Worm (Caenorhabditis elegans) whole organism, L2 larva: ENCODE measurements around the gene spp-22.
A peak's percentile ranks its signal among the peaks of the same experiment; 100 is the strongest.

Experiments used
- C34F6.9 ChIP-seq: fragments of 150-350 bp; optimal IDR thresholded peaks from 2 replicates; lab custom pipeline; 2014; ENCODE audit warnings: missing biosample characterization, missing genetic modification characterization
- F13H6.1 ChIP-seq: sonication (generic microtip); optimal IDR thresholded peaks from 2 replicates; lab custom pipeline; 2016; ENCODE audit warnings: missing genetic modification characterization, missing compliant biosample characterization
- R02D3.7 ChIP-seq: fragments of 150-350 bp; optimal IDR thresholded peaks from 2 replicates; lab custom pipeline; 2014; ENCODE audit warnings: missing biosample characterization, missing genetic modification characterization
- Y55F3AM.14 ChIP-seq: fragments of 200-800 bp; sonication (Bioruptor generic); optimal IDR thresholded peaks from 2 replicates; lab custom pipeline; 2018; ENCODE audit warnings: mild to moderate bottlenecking, missing genetic modification characterization, missing compliant biosample characterization
- alr-1 ChIP-seq: fragments of 150-350 bp; optimal IDR thresholded peaks from 2 replicates; lab custom pipeline; 2014; ENCODE audit warnings: missing biosample characterization, missing genetic modification characterization
- aly-2 ChIP-seq: fragments of 150-350 bp; optimal IDR thresholded peaks from 2 replicates; lab custom pipeline; 2014; ENCODE audit warnings: missing biosample characterization, missing genetic modification characterization
- ama-1 ChIP-seq: fragments of 150-350 bp; optimal IDR thresholded peaks from 2 replicates; lab custom pipeline; 2018; ENCODE audit warnings: inconsistent platforms
- blmp-1 ChIP-seq: sonication (generic microtip); optimal IDR thresholded peaks from 2 replicates; lab custom pipeline; 2017; ENCODE audit warnings: missing genetic modification characterization, mild to moderate bottlenecking, missing compliant biosample characterization, antibody characterized with exemption, moderate library complexity; ENCODE audit not compliant: insufficient read depth
- ceh-16 ChIP-seq: fragments of 150-350 bp; optimal IDR thresholded peaks from 2 replicates; lab custom pipeline; 2014; ENCODE audit warnings: missing biosample characterization, missing genetic modification characterization
- ceh-82 ChIP-seq: fragments of 150-350 bp; optimal IDR thresholded peaks from 2 replicates; lab custom pipeline; 2014; ENCODE audit warnings: missing biosample characterization, missing genetic modification characterization
- crh-2 ChIP-seq: sonication (generic microtip); optimal IDR thresholded peaks from 2 replicates; lab custom pipeline; 2017; ENCODE audit warnings: missing biosample characterization, missing genetic modification characterization
- dmd-4 ChIP-seq: sonication (generic microtip); optimal IDR thresholded peaks from 2 replicates; lab custom pipeline; 2017; ENCODE audit warnings: missing biosample characterization, missing genetic modification characterization
- egl-27 ChIP-seq: sonication (generic microtip); optimal IDR thresholded peaks from 3 replicates; lab custom pipeline; 2017; ENCODE audit warnings: missing biosample characterization, missing genetic modification reagents, missing genetic modification characterization
- elt-1 ChIP-seq: fragments of 150-350 bp; optimal IDR thresholded peaks from 2 replicates; lab custom pipeline; 2014; ENCODE audit warnings: missing biosample characterization, missing genetic modification characterization
- elt-3 ChIP-seq: sonication (generic microtip); optimal IDR thresholded peaks from 2 replicates; lab custom pipeline; 2017; ENCODE audit warnings: missing biosample characterization, missing genetic modification characterization
- fos-1 ChIP-seq: fragments of 150-350 bp; optimal IDR thresholded peaks from 2 replicates; lab custom pipeline; 2014; ENCODE audit warnings: missing biosample characterization, missing genetic modification characterization
- gmeb-1 ChIP-seq: fragments of 150-350 bp; optimal IDR thresholded peaks from 2 replicates; lab custom pipeline; 2014; ENCODE audit warnings: missing biosample characterization, missing genetic modification characterization
- lin-13 ChIP-seq: fragments of 150-350 bp; optimal IDR thresholded peaks from 2 replicates; lab custom pipeline; 2014; ENCODE audit warnings: missing biosample characterization, missing genetic modification reagents, missing genetic modification characterization
- lin-39 ChIP-seq: fragments of 150-350 bp; optimal IDR thresholded peaks from 2 replicates; lab custom pipeline; 2014; ENCODE audit warnings: missing biosample characterization, missing genetic modification reagents, missing genetic modification characterization
- lsy-2 ChIP-seq, 2 experiments: fragments of 150-350 bp in 1 of 2; sonication (generic microtip) in 1 of 2; optimal IDR thresholded peaks; 2 replicates each; lab custom pipeline; 2014 to 2017; ENCODE audit warnings: missing biosample characterization in 2 of 2, missing genetic modification characterization in 2 of 2
- mab-5 ChIP-seq: fragments of 150-350 bp; optimal IDR thresholded peaks from 2 replicates; lab custom pipeline; 2014; ENCODE audit warnings: missing biosample characterization, missing genetic modification characterization
- mbf-1 ChIP-seq: sonication (generic microtip); optimal IDR thresholded peaks from 2 replicates; lab custom pipeline; 2017; ENCODE audit warnings: missing biosample characterization, missing genetic modification characterization
- mdl-1 ChIP-seq, 2 experiments: fragments of 150-350 bp in 1 of 2; sonication (generic microtip) in 1 of 2; optimal IDR thresholded peaks; 2 replicates each; lab custom pipeline; 2017; ENCODE audit warnings: missing biosample characterization in 2 of 2, missing genetic modification characterization in 2 of 2
- nhr-10 ChIP-seq: sonication (generic microtip); optimal IDR thresholded peaks from 2 replicates; lab custom pipeline; 2017; ENCODE audit warnings: missing biosample characterization, missing genetic modification characterization
- nhr-11 ChIP-seq: fragments of 150-350 bp; optimal IDR thresholded peaks from 2 replicates; lab custom pipeline; 2014; ENCODE audit warnings: missing biosample characterization, missing genetic modification characterization
- nhr-12 ChIP-seq: fragments of 150-350 bp; optimal IDR thresholded peaks from 2 replicates; lab custom pipeline; 2014; ENCODE audit warnings: missing biosample characterization, missing genetic modification characterization
- nhr-129 ChIP-seq: fragments of 150-350 bp; optimal IDR thresholded peaks from 2 replicates; lab custom pipeline; 2014; ENCODE audit warnings: missing biosample characterization, missing genetic modification characterization
- nhr-21 ChIP-seq: fragments of 150-350 bp; optimal IDR thresholded peaks from 2 replicates; lab custom pipeline; 2014; ENCODE audit warnings: missing biosample characterization, missing genetic modification characterization
- nhr-23 ChIP-seq: fragments of 150-350 bp; optimal IDR thresholded peaks from 2 replicates; lab custom pipeline; 2014; ENCODE audit warnings: missing biosample characterization, missing genetic modification reagents, missing genetic modification characterization
- nhr-237 ChIP-seq: fragments of 150-350 bp; optimal IDR thresholded peaks from 2 replicates; lab custom pipeline; 2014; ENCODE audit warnings: missing biosample characterization, missing genetic modification characterization
- nhr-25 ChIP-seq: fragments of 150-350 bp; sonication (generic microtip); optimal IDR thresholded peaks from 3 replicates; lab custom pipeline; 2014; ENCODE audit warnings: missing biosample characterization, missing genetic modification characterization
- nhr-6 ChIP-seq: fragments of 150-350 bp; optimal IDR thresholded peaks from 2 replicates; lab custom pipeline; 2014; ENCODE audit warnings: missing biosample characterization, missing genetic modification characterization
- peb-1 ChIP-seq: fragments of 150-350 bp; optimal IDR thresholded peaks from 2 replicates; lab custom pipeline; 2014; ENCODE audit warnings: missing biosample characterization, missing genetic modification characterization
- sem-4 ChIP-seq: fragments of 150-350 bp; optimal IDR thresholded peaks from 2 replicates; lab custom pipeline; 2014; ENCODE audit warnings: missing biosample characterization, missing genetic modification reagents, missing genetic modification characterization
- skn-1 ChIP-seq: sonication (generic microtip); optimal IDR thresholded peaks from 2 replicates; lab custom pipeline; 2017; ENCODE audit warnings: missing biosample characterization, missing genetic modification characterization
- sma-3 ChIP-seq: sonication (generic microtip); optimal IDR thresholded peaks from 2 replicates; lab custom pipeline; 2016; ENCODE audit warnings: missing genetic modification reagents, missing genetic modification characterization, missing compliant biosample characterization
- sma-9 ChIP-seq, 2 experiments: fragments of 150-350 bp in 1 of 2; sonication (generic microtip) in 1 of 2; optimal IDR thresholded peaks; 2 replicates each; lab custom pipeline; 2014 to 2016; ENCODE audit warnings: missing genetic modification characterization in 2 of 2, mild to moderate bottlenecking in 1 of 2, missing biosample characterization in 1 of 2, missing compliant biosample characterization in 1 of 2, missing genetic modification reagents in 1 of 2, moderate library complexity in 1 of 2
- snpc-4 ChIP-seq: fragments of 150-350 bp; optimal IDR thresholded peaks from 2 replicates; lab custom pipeline; 2014; ENCODE audit warnings: missing biosample characterization, missing genetic modification characterization
- unc-39 ChIP-seq: fragments of 150-350 bp; optimal IDR thresholded peaks from 2 replicates; lab custom pipeline; 2014; ENCODE audit warnings: missing biosample characterization, missing genetic modification characterization
- unc-62 ChIP-seq: fragments of 150-350 bp; optimal IDR thresholded peaks from 2 replicates; lab custom pipeline; 2014; ENCODE audit warnings: missing biosample characterization, missing genetic modification reagents, missing genetic modification characterization
- zag-1 ChIP-seq: fragments of 150-350 bp; optimal IDR thresholded peaks from 2 replicates; lab custom pipeline; 2014; ENCODE audit warnings: missing biosample characterization, missing genetic modification characterization
- ztf-1 ChIP-seq: fragments of 200-800 bp; sonication (Bioruptor generic); conservative IDR thresholded peaks from 2 replicates; pipeline ENCODE4 v1.3.6; 2022; ENCODE audit warnings: missing genetic modification characterization, missing compliant biosample characterization
- ztf-11 ChIP-seq: sonication (generic microtip); optimal IDR thresholded peaks from 2 replicates; lab custom pipeline; 2017; ENCODE audit warnings: missing biosample characterization, missing genetic modification characterization
- ztf-4 ChIP-seq: fragments of 150-350 bp; optimal IDR thresholded peaks from 2 replicates; lab custom pipeline; 2014; ENCODE audit warnings: missing biosample characterization, missing genetic modification characterization

spp-22 gene

DNA sequence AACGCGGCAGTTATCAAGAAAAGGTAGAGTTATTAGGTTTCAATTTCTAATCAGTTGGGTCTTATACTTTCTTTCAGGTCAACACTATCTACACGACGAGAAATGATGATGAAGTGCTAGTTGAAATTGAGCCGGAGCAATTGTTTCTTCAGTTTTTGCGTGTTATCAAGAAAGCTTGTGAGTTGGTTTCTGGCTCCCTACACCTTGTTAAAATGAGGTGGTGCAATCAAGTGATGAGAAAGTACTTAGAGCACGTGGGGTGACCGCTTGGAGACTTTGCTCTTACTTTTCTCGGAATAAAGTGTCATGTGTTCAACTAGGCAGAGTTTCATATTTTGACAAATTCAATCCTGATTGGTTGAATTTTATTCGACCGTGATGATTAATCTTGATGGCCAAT is 11.0 kb upstream of the spp-22 start:
- TF ChIP-seq F13H6.1 (peak; percentile 17), gmeb-1 (tag; lab: Kevin White, UChicago) (peak; percentile 40), nhr-129 (tag; lab: Kevin White, UChicago) (peak; percentile 53), fos-1 (tag; lab: Kevin White, UChicago) (peak; percentile 76), nhr-12 (tag; lab: Kevin White, UChicago) (no peak), nhr-237 (tag; lab: Kevin White, UChicago) (no peak), sma-9 (GFP tag; optimal IDR thresholded peaks at IDR 0.05; lab: Kevin White, UChicago) (peak; percentile 54), sma-9 (tag; optimal IDR thresholded peaks at IDR 0.05; lab: Kevin White, UChicago) (no peak), skn-1 (no peak)

DNA sequence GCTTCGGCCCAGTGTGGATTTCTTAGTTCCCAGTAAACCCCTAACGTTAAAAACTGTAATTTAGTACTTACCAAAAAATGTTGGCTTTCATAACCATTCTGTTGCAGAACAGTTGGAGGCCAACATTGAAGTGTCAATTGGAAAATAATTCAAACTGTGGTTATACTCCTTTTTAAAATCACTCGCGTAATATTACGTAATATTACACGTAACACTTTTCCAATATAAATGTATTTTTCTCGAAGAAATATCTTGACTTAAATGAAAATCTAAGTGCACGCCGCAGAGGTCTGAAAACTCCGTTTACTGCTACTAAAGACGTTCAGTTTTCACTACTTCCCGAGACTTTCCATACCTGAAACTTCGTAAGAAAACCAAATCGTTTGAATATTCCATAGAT is 7.3 kb upstream of the spp-22 start:
- no peak for TF ChIP-seq mab-5 (tag; lab: Kevin White, UChicago)
- no peak for TF ChIP-seq nhr-25 (tag; lab: Kevin White, UChicago)
- TF ChIP-seq ceh-82 (tag; lab: Kevin White, UChicago) = no peak
- no peak for TF ChIP-seq elt-1
- TF ChIP-seq Y55F3AM.14 = no peak
- TF ChIP-seq unc-39 (tag; lab: Kevin White, UChicago) = no peak
- no peak for TF ChIP-seq fos-1 (tag; lab: Kevin White, UChicago)
- no peak for TF ChIP-seq nhr-12 (tag; lab: Kevin White, UChicago)
- TF ChIP-seq mbf-1 (tag; lab: Kevin White, UChicago) = no peak
- TF ChIP-seq lin-39 = no peak
- TF ChIP-seq ceh-16 = no peak

DNA sequence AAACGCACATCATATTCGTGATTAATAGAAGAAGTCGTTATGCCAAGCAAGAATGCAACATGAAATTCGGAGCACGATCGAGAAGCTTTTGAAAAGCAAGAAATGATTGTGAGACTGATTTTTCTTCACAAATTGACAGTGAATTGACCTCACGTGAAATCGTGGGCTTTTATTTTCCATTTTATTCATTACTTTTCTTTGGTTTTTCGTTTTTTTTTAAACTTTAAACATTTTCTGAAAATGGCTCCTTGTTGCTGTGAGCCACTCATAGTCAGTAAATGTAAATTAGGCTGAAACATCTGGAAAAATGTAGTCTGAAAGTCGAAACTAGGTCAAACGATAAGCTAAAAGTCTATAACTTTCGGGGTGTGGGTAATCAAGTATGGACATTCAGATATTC is 6.3 kb upstream of the spp-22 start, which contains the start of gene C55B6.5:
TSS of gene C55B6.5 (minus strand) at position 101 of the 400 bp plus-strand sequence.
- TF ChIP-seq sma-9 (GFP tag; optimal IDR thresholded peaks at IDR 0.05; lab: Kevin White, UChicago) (no peak), sma-9 (tag; optimal IDR thresholded peaks at IDR 0.05; lab: Kevin White, UChicago) (no peak), ceh-16 (no peak), peb-1 (tag; lab: Kevin White, UChicago) (no peak), aly-2 (tag; lab: Kevin White, UChicago) (no peak), gmeb-1 (tag; lab: Kevin White, UChicago) (no peak), skn-1 (no peak), lin-13 (GFP tag; lab: Kevin White, UChicago) (no peak), nhr-10 (no peak), F13H6.1 (no peak), lsy-2 (tag; optimal IDR thresholded peaks at IDR 0.05; lab: Kevin White, UChicago) (no peak), ztf-4 (no peak), elt-3 (tag; lab: Kevin White, UChicago) (no peak)

DNA sequence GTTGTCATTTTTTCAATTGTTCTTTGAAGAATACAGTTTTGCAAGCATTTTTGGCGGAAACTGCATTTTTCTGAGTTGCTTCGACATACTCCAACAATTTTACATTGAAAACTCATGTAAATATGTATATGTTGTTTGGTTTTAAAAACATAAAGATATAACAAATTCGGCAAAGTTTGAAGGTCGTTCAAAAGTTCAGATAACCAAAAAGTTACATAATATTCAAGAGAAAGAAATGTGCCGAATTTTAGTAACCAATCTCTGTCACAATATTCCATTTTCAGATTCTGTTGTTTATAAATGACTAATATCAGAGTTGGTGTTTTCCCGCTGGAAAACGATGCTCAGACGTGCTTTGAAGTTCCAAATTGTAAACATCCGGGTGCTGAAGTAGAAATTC is 5.1 kb upstream of the spp-22 start, which contains the start of gene ZK867.2:
TSS of gene ZK867.2 (plus strand) at position 301 of the 400 bp plus-strand sequence.
- TF ChIP-seq nhr-129 (tag; lab: Kevin White, UChicago) (no peak), nhr-6 (tag; lab: Kevin White, UChicago) (no peak), mdl-1 (tag; optimal IDR thresholded peaks at IDR 0.05; lab: Kevin White, UChicago) (no peak), lin-13 (GFP tag; lab: Kevin White, UChicago) (no peak), skn-1 (no peak), sem-4 (tag; lab: Kevin White, UChicago) (no peak), dmd-4 (tag; lab: Kevin White, UChicago) (no peak), peb-1 (tag; lab: Kevin White, UChicago) (no peak), zag-1 (no peak), ztf-11 (tag; lab: Kevin White, UChicago) (no peak), nhr-12 (tag; lab: Kevin White, UChicago) (no peak), ama-1 (lab: Kevin White, UChicago) (no peak), ceh-16 (no peak), R02D3.7 (tag; lab: Kevin White, UChicago) (no peak), aly-2 (tag; lab: Kevin White, UChicago) (no peak), lsy-2 (tag; optimal IDR thresholded peaks at IDR 0.05; lab: Kevin White, UChicago) (no peak), snpc-4 (no peak), nhr-21 (tag; lab: Kevin White, UChicago) (no peak), alr-1 (tag; lab: Kevin White, UChicago) (no peak), elt-1 (no peak)
- TF ChIP-seq, all 48 proteins: peak for 0

DNA sequence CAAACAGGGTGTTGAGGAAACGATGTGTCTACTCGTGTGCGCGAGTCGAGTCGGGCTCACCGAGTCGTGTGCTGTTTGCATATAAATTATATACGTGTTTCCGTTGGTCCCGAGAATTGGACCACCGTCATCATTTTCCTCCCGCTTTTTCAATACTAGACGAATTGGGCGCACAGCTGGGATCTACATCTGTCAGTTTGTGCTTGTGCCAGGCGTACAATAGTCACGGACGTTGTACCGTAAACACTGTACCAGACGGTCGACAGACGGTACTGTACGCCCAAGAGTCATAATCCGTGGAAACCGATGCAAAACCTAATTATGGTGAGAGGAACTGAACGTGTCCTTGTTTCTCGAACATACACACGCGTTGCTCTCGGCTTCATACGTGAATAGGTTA is 2.4 kb upstream of the spp-22 start:
- no peak for TF ChIP-seq sma-9 (GFP tag; optimal IDR thresholded peaks at IDR 0.05; lab: Kevin White, UChicago)
- TF ChIP-seq sma-9 (tag; optimal IDR thresholded peaks at IDR 0.05; lab: Kevin White, UChicago) = no peak
- no peak for TF ChIP-seq mbf-1 (tag; lab: Kevin White, UChicago)
- no peak for TF ChIP-seq nhr-23
- TF ChIP-seq nhr-12 (tag; lab: Kevin White, UChicago) = no peak
- TF ChIP-seq unc-62 (GFP tag; lab: Kevin White, UChicago) = no peak
- TF ChIP-seq C34F6.9 (tag; lab: Kevin White, UChicago) = no peak
- no peak for TF ChIP-seq nhr-10
- TF ChIP-seq ceh-16 = no peak
- no peak for TF ChIP-seq sma-3 (GFP tag; lab: Kevin White, UChicago)
- TF ChIP-seq nhr-21 (tag; lab: Kevin White, UChicago) = no peak
- TF ChIP-seq ztf-1 = no peak
- TF ChIP-seq egl-27 (tag; lab: Kevin White, UChicago) = no peak
- no peak for TF ChIP-seq dmd-4 (tag; lab: Kevin White, UChicago)
- TF ChIP-seq sem-4 (tag; lab: Kevin White, UChicago) = no peak
- no peak for TF ChIP-seq crh-2 (tag; lab: Kevin White, UChicago)
- TF ChIP-seq nhr-11 = no peak
- TF ChIP-seq nhr-25 (tag; lab: Kevin White, UChicago) = no peak
- no peak for TF ChIP-seq F13H6.1
- no peak for TF ChIP-seq blmp-1 (tag; lab: Kevin White, UChicago)
- TF ChIP-seq, all 48 proteins: peak for 0
